Fruit fly (Drosophila melanogaster): Measurements from ENCODE around the gene Rcd4.

Gene Rcd4

dm6 chr2L:8364006-8364956, 18.4 kb upstream of the Rcd4 start, which contains the start of the genes RpS13 and CSN8 (continued):
- TF ChIP-seq unpg (GFP tag; optimal IDR thresholded peaks at IDR 0.05) (peak; percentile 27), CG11560 (tag; IDR thresholded peaks at IDR 0.05) (no peak), Opbp (GFP tag; IDR thresholded peaks at IDR 0.05; ENCODE audit: partially characterized antibody) (peak; percentile 87), Hr51 (GFP tag; optimal IDR thresholded peaks at IDR 0.05) (peak in 1 of 2 experiments; percentile 6), CG32532 (GFP tag; IDR thresholded peaks at IDR 0.05) (no peak), insv (GFP tag; optimal IDR thresholded peaks at IDR 0.05) (peak in 1 of 2 experiments; percentile 40), dimm (GFP tag; IDR thresholded peaks at IDR 0.05) (no peak), CG17385 (GFP tag; optimal IDR thresholded peaks at IDR 0.05) (peak; percentile 29), CG4424 (GFP tag; optimal IDR thresholded peaks at IDR 0.05) (no peak), Kr (GFP tag; optimal IDR thresholded peaks at IDR 0.05) (no peak), Gsc (GFP tag; IDR thresholded peaks at IDR 0.05) (no peak), tgo (GFP tag; IDR thresholded peaks at IDR 0.05) (no peak), CG16815 (GFP tag; optimal IDR thresholded peaks at IDR 0.05) (no peak), bigmax (GFP tag; optimal IDR thresholded peaks at IDR 0.05) (peak; percentile 95), CG17359 (tag; optimal IDR thresholded peaks at IDR 0.05) (peak; percentile 10), kay (GFP tag; optimal IDR thresholded peaks at IDR 0.05) (no peak), pros (GFP tag; optimal IDR thresholded peaks at IDR 0.05) (no peak), PHDP (tag; optimal IDR thresholded peaks at IDR 0.05) (peak; percentile 23), CG1024 (GFP tag; IDR thresholded peaks at IDR 0.05) (no peak), chn (GFP tag; optimal IDR thresholded peaks at IDR 0.05) (no peak), Asciz (GFP tag; optimal IDR thresholded peaks at IDR 0.05) (peak; percentile 37), CrebB (tag; optimal IDR thresholded peaks at IDR 0.05) (no peak), MTF-1 (GFP tag; optimal IDR thresholded peaks at IDR 0.05; ENCODE audit: borderline replicate concordance) (no peak), CTCF (GFP tag; optimal IDR thresholded peaks at IDR 0.05) (peak; percentile 7), odd (GFP tag; optimal IDR thresholded peaks at IDR 0.05) (no peak), CG6854 (GFP tag; optimal IDR thresholded peaks at IDR 0.05) (no peak), dysf (GFP tag; IDR thresholded peaks at IDR 0.05) (no peak), CG11085 (GFP tag; IDR thresholded peaks at IDR 0.05) (no peak), fd64A (GFP tag; optimal IDR thresholded peaks at IDR 0.05) (no peak), ara (GFP tag; IDR thresholded peaks at IDR 0.05) (no peak), CG12071 (GFP tag; optimal IDR thresholded peaks at IDR 0.05) (no peak), yki (optimal IDR thresholded peaks at IDR 0.05) (no peak), Trl (optimal IDR thresholded peaks at IDR 0.05) (no peak), Trl (GFP tag; optimal IDR thresholded peaks at IDR 0.05) (no peak), gce (GFP tag; IDR thresholded peaks at IDR 0.05) (no peak), jigr1 (GFP tag; IDR thresholded peaks at IDR 0.05) (no peak), Antp (GFP tag; optimal IDR thresholded peaks at IDR 0.05) (no peak), Pdp1 (GFP tag; optimal IDR thresholded peaks at IDR 0.05) (peak in 1 of 2 experiments; percentile 9), Bteb2 (GFP tag; optimal IDR thresholded peaks at IDR 0.05) (no peak), CG2129 (GFP tag; IDR thresholded peaks at IDR 0.05; ENCODE audit: partially characterized antibody) (peak; percentile 91), zfh1 (GFP tag; IDR thresholded peaks at IDR 0.05) (no peak), CG17328 (GFP tag; IDR thresholded peaks at IDR 0.05) (no peak), Nf-YA (GFP tag; IDR thresholded peaks at IDR 0.05) (no peak), Aef1 (GFP tag; IDR thresholded peaks at IDR 0.05) (no peak), shn (GFP tag; optimal IDR thresholded peaks at IDR 0.05) (no peak), CG10565 (GFP tag; optimal IDR thresholded peaks at IDR 0.05) (no peak), CG11398 (GFP tag; optimal IDR thresholded peaks at IDR 0.05) (no peak), CG12236 (GFP tag; optimal IDR thresholded peaks at IDR 0.05) (no peak), CG18262 (tag; optimal IDR thresholded peaks at IDR 0.05) (peak; percentile 38), Neu2 (GFP tag; optimal IDR thresholded peaks at IDR 0.05; ENCODE audit: borderline replicate concordance) (no peak)

Data from whole organism, embryonic.